Worm (Caenorhabditis elegans) whole organism, late embryonic: ENCODE data around the gene fbxa-28.

ENCODE experiments used
- K09A11.1 ChIP-seq: sonication (generic microtip); optimal IDR thresholded peaks from 2 replicates; lab custom pipeline; 2017; ENCODE audit warnings: antibody characterized with exemption, mild to moderate bottlenecking, missing genetic modification characterization, missing compliant biosample characterization; ENCODE audit not compliant: insufficient read depth
- fkh-10 ChIP-seq: fragments of 150-350 bp; optimal IDR thresholded peaks from 2 replicates; lab custom pipeline; 2014; ENCODE audit warnings: missing biosample characterization, missing genetic modification reagents, missing genetic modification characterization
- fkh-6 ChIP-seq: sonication (generic microtip); optimal IDR thresholded peaks from 2 replicates; lab custom pipeline; 2016; ENCODE audit warnings: missing genetic modification characterization, missing compliant biosample characterization
- nhr-11 ChIP-seq: fragments of 150-350 bp; optimal IDR thresholded peaks from 2 replicates; lab custom pipeline; 2014; ENCODE audit warnings: missing biosample characterization, missing genetic modification characterization
- odd-2 ChIP-seq: sonication (generic microtip); optimal IDR thresholded peaks from 2 replicates; lab custom pipeline; 2017; ENCODE audit warnings: antibody characterized with exemption, mild to moderate bottlenecking, missing genetic modification characterization, missing compliant biosample characterization
- pqm-1 ChIP-seq: sonication (generic microtip); optimal IDR thresholded peaks from 2 replicates; lab custom pipeline; 2016; ENCODE audit warnings: missing genetic modification characterization, missing compliant biosample characterization
- tbx-7 ChIP-seq: sonication (generic microtip); optimal IDR thresholded peaks from 2 replicates; lab custom pipeline; 2016; ENCODE audit warnings: missing genotype, missing genetic modification characterization, missing compliant biosample characterization

ce11 chrIII:1342488-1342887 is 44.8 kb downstream of the fbxa-28 start, which contains the start of gene fbxa-26:
- TF ChIP-seq odd-2 (tag; lab: Kevin White, UChicago) (no peak), fkh-10 (no peak), pqm-1 (tag; lab: Kevin White, UChicago) (no peak), nhr-11 (tag; lab: Kevin White, UChicago) (no peak), fkh-6 (tag; lab: Kevin White, UChicago) (no peak), tbx-7 (tag; lab: Kevin White, UChicago) (no peak), K09A11.1 (tag; lab: Kevin White, UChicago) (no peak)
